Worm (Caenorhabditis elegans): ENCODE results near the gene K04B12.2.
A peak's percentile ranks its signal among the peaks of the same experiment; 100 is the strongest.

Gene K04B12.2

ce11 chrII:14390036-14390763, 47.6 kb downstream of the K04B12.2 start, which contains the start of the genes kbp-3 and nurf-1 (continued):
- TF ChIP-seq daf-16 (GFP tag; optimal IDR thresholded peaks at IDR 0.05) (no peak), daf-16 (tag; optimal IDR thresholded peaks at IDR 0.05) (peak; percentile 31), F44E2.7 (GFP tag; IDR thresholded peaks at IDR 0.05) (no peak), rbr-2 (tag; optimal IDR thresholded peaks at IDR 0.05) (peak; percentile 33), Y105C5A.15 (GFP tag; IDR thresholded peaks at IDR 0.05) (no peak), lin-15B (tag; optimal IDR thresholded peaks at IDR 0.05) (no peak), nhr-77 (tag; optimal IDR thresholded peaks at IDR 0.05) (peak; percentile 45), mxl-3 (GFP tag; optimal IDR thresholded peaks at IDR 0.05) (no peak), lir-3 (tag; optimal IDR thresholded peaks at IDR 0.05) (no peak), egl-43 (GFP tag; IDR thresholded peaks at IDR 0.05) (no peak), zag-1 (tag; optimal IDR thresholded peaks at IDR 0.05) (no peak), ZK337.2 (GFP tag; IDR thresholded peaks at IDR 0.05) (no peak), fos-1 (tag; optimal IDR thresholded peaks at IDR 0.05) (no peak), cey-2 (tag; optimal IDR thresholded peaks at IDR 0.05; ENCODE audit: borderline replicate concordance, insufficient read depth) (no peak), zfp-3 (GFP tag; conservative IDR thresholded peaks at IDR 0.05) (no peak), lim-7 (GFP tag; IDR thresholded peaks at IDR 0.05) (no peak), lin-29 (GFP tag; IDR thresholded peaks at IDR 0.05) (no peak), D1046.2 (GFP tag; IDR thresholded peaks at IDR 0.05) (no peak), php-3 (GFP tag; IDR thresholded peaks at IDR 0.05) (no peak), ceh-28 (tag; optimal IDR thresholded peaks at IDR 0.05) (no peak), fkh-10 (GFP tag; optimal IDR thresholded peaks at IDR 0.05) (peak; percentile 25), nhr-11 (tag; optimal IDR thresholded peaks at IDR 0.05) (peak; percentile 45), nhr-42 (GFP tag; IDR thresholded peaks at IDR 0.05) (no peak), madf-5 (GFP tag; IDR thresholded peaks at IDR 0.05) (no peak), pqm-1 (tag; optimal IDR thresholded peaks at IDR 0.05) (no peak), tra-1 (GFP tag; IDR thresholded peaks at IDR 0.05) (no peak), nhr-6 (tag; optimal IDR thresholded peaks at IDR 0.05) (peak; percentile 72), dmd-6 (GFP tag; IDR thresholded peaks at IDR 0.05) (no peak; the same call in 1 of the 2 replicates), pha-4 (GFP tag; IDR thresholded peaks at IDR 0.05) (no peak), pha-4 (tag; optimal IDR thresholded peaks at IDR 0.05) (no peak), aha-1 (tag) (peak; percentile 94), mdt-29 (GFP tag; IDR thresholded peaks at IDR 0.05) (no peak), Y48G9A.11 (GFP tag; IDR thresholded peaks at IDR 0.05) (no peak), hlh-30 (tag; optimal IDR thresholded peaks at IDR 0.05; ENCODE audit: insufficient read depth) (peak; percentile 61), lin-1 (GFP tag; IDR thresholded peaks at IDR 0.05) (no peak), lsy-2 (tag; optimal IDR thresholded peaks at IDR 0.05) (peak in 1 of 2 experiments; percentile 76), egl-27 (tag; optimal IDR thresholded peaks at IDR 0.05) (no peak), hmg-1.1 (GFP tag; IDR thresholded peaks at IDR 0.05) (peak; percentile 44; the same call in 1 of the 2 replicates), ceh-44 (GFP tag; IDR thresholded peaks at IDR 0.05) (no peak), spr-3 (GFP tag; optimal IDR thresholded peaks at IDR 0.05) (no peak), dmd-8 (GFP tag; IDR thresholded peaks at IDR 0.05) (no peak), nhr-76 (tag; optimal IDR thresholded peaks at IDR 0.05) (no peak), ZK546.5 (tag; optimal IDR thresholded peaks at IDR 0.05) (no peak), nhr-28 (tag; optimal IDR thresholded peaks at IDR 0.05) (no peak), nhr-10 (tag; optimal IDR thresholded peaks at IDR 0.05) (no peak), nhr-237 (tag; optimal IDR thresholded peaks at IDR 0.05) (no peak), daf-12 (tag; optimal IDR thresholded peaks at IDR 0.05) (no peak), ceh-82 (tag; optimal IDR thresholded peaks at IDR 0.05) (no peak), madf-9 (GFP tag; conservative IDR thresholded peaks at IDR 0.05) (no peak), tag-97 (GFP tag; IDR thresholded peaks at IDR 0.05) (no peak), dpl-1 (GFP tag; optimal IDR thresholded peaks at IDR 0.05) (peak; percentile 88), duxl-1 (tag; optimal IDR thresholded peaks at IDR 0.05; ENCODE audit: poor library complexity) (no peak)
